Worm (Caenorhabditis elegans) whole organism, L1 larva: ENCODE data around the gene Y25C1A.2.

Experiments
- jun-1 ChIP-seq: fragments of 150-350 bp; optimal IDR thresholded peaks from 2 replicates; lab custom pipeline; 2014; ENCODE audit warnings: missing biosample characterization, missing genetic modification reagents, missing genetic modification characterization
- nhr-12 ChIP-seq: sonication (generic microtip); optimal IDR thresholded peaks from 2 replicates; lab custom pipeline; 2017; ENCODE audit warnings: missing biosample characterization, missing genetic modification characterization
- vab-15 ChIP-seq: sonication (generic microtip); optimal IDR thresholded peaks from 2 replicates; lab custom pipeline; 2017; ENCODE audit warnings: missing genotype, mild to moderate bottlenecking, missing genetic modification characterization, missing compliant biosample characterization

- TF ChIP-seq nhr-12 (tag; lab: Kevin White, UChicago) = no peak
- no peak for TF ChIP-seq jun-1
- no peak for TF ChIP-seq vab-15
Observed at ce11 chrII:3064631-3065030, 47.8 kb upstream of the Y25C1A.2 start.
